Worm (Caenorhabditis elegans): Measurements from ENCODE around the gene T16G12.6.

ce11 chrIII:10025989-10026388 is 43.4 kb upstream of the T16G12.6 start, which contains the start of gene ins-22:
- TF ChIP-seq K11D2.4 (GFP tag; IDR thresholded peaks at IDR 0.05) (no peak), nhr-120 (GFP tag; IDR thresholded peaks at IDR 0.05) (no peak)
